Worm (Caenorhabditis elegans): ENCODE measurements around the gene F54E7.6.

ce11 chrIII:5667952-5668489, 7.1 kb upstream of the F54E7.6 start:
- TF ChIP-seq flt-1 (GFP tag; IDR thresholded peaks at IDR 0.05) = no peak
- no peak for TF ChIP-seq klf-2 (GFP tag; conservative IDR thresholded peaks at IDR 0.05)
